Fruit fly (Drosophila melanogaster) whole organism, embryonic: ENCODE results near the gene amos.

ENCODE experiments used
- CG10321 ChIP-seq: fragments of 200-800 bp; sonication (Bioruptor generic); IDR thresholded peaks from 2 replicates; pipeline ENCODE4 v1.3.6; 2022; ENCODE audit warnings: missing biosample characterization, missing genetic modification characterization
- CG11456 ChIP-seq: fragments of 200-800 bp; sonication (Bioruptor generic); IDR thresholded peaks from 3 replicates; pipeline ENCODE4 v1.3.6; 2022; ENCODE audit warnings: missing biosample characterization, missing genetic modification characterization
- CG12155 ChIP-seq: fragments of 200-800 bp; sonication (Bioruptor generic); optimal IDR thresholded peaks from 3 replicates; lab custom pipeline; 2016; ENCODE audit warnings: missing biosample characterization, missing genetic modification characterization
- CG13775 ChIP-seq: fragments of 200-800 bp; sonication (Bioruptor generic); optimal IDR thresholded peaks from 3 replicates; lab custom pipeline; 2017; ENCODE audit warnings: missing biosample characterization, mild to moderate bottlenecking, missing genetic modification characterization
- CG13894 ChIP-seq: fragments of 200-800 bp; sonication (Bioruptor generic); optimal IDR thresholded peaks from 3 replicates; lab custom pipeline; 2018; ENCODE audit warnings: missing biosample characterization, mild to moderate bottlenecking, missing genetic modification characterization, moderate library complexity
- CG15073 ChIP-seq: fragments of 200-800 bp; sonication (Bioruptor generic); optimal IDR thresholded peaks from 2 replicates; lab custom pipeline; 2016; ENCODE audit warnings: missing biosample characterization, missing genetic modification characterization
- CG15601 ChIP-seq: fragments of 200-800 bp; sonication (Bioruptor generic); optimal IDR thresholded peaks from 3 replicates; lab custom pipeline; 2019; ENCODE audit warnings: missing biosample characterization, mild to moderate bottlenecking, missing genetic modification characterization, moderate library complexity
- CG16813 ChIP-seq: fragments of 200-800 bp; sonication (Bioruptor generic); IDR thresholded peaks from 3 replicates; pipeline ENCODE4 v1.3.6; 2022; ENCODE audit warnings: missing biosample characterization, missing genetic modification characterization; ENCODE audit not compliant: partially characterized antibody
- CG16815 ChIP-seq: fragments of 200-800 bp; sonication (Bioruptor generic); optimal IDR thresholded peaks from 3 replicates; lab custom pipeline; 2017; ENCODE audit warnings: missing biosample characterization, mild to moderate bottlenecking, missing genetic modification characterization
- CG18011 ChIP-seq: fragments of 200-800 bp; sonication (Bioruptor generic); optimal IDR thresholded peaks from 2 replicates; lab custom pipeline; 2017; ENCODE audit warnings: missing biosample characterization, missing genetic modification characterization, mild to moderate bottlenecking, moderate library complexity, missing genotype
- CG2875 ChIP-seq: fragments of 200-800 bp; sonication (Bioruptor generic); optimal IDR thresholded peaks from 2 replicates; lab custom pipeline; 2017; ENCODE audit warnings: missing biosample characterization, mild to moderate bottlenecking, missing genetic modification characterization, missing genetic modification reagents
- CG31224 ChIP-seq: fragments of 200-800 bp; sonication (Bioruptor generic); IDR thresholded peaks from 2 replicates; pipeline ENCODE4 v1.3.6; 2022; ENCODE audit warnings: missing biosample characterization, missing genetic modification characterization
- CG31365 ChIP-seq: fragments of 200-800 bp; sonication (Bioruptor generic); optimal IDR thresholded peaks from 2 replicates; lab custom pipeline; 2018; ENCODE audit warnings: missing biosample characterization, mild to moderate bottlenecking, missing genetic modification characterization
- CG33213 ChIP-seq: fragments of 200-800 bp; sonication (Bioruptor generic); optimal IDR thresholded peaks from 3 replicates; lab custom pipeline; 2016; ENCODE audit warnings: missing biosample characterization, missing genetic modification characterization
- CG34422 ChIP-seq: fragments of 200-800 bp; sonication (Bioruptor generic); IDR thresholded peaks from 3 replicates; pipeline ENCODE4 v1.3.6; 2022; ENCODE audit warnings: missing biosample characterization, missing genetic modification characterization
- CG3995 ChIP-seq: fragments of 200-800 bp; sonication (Bioruptor generic); optimal IDR thresholded peaks from 3 replicates; lab custom pipeline; 2016; ENCODE audit warnings: missing biosample characterization, missing genetic modification characterization
- CG43689 ChIP-seq: fragments of 200-800 bp; sonication (Bioruptor generic); IDR thresholded peaks from 2 replicates; pipeline ENCODE4 v1.3.6; 2022; ENCODE audit warnings: missing biosample characterization, missing genetic modification characterization
- CG6813 ChIP-seq: fragments of 200-800 bp; sonication (Bioruptor generic); optimal IDR thresholded peaks from 2 replicates; lab custom pipeline; 2017; ENCODE audit warnings: missing biosample characterization, missing genetic modification characterization, mild to moderate bottlenecking, moderate library complexity, missing genetic modification reagents
- CG7357 ChIP-seq: fragments of 200-800 bp; sonication (Bioruptor generic); IDR thresholded peaks from 3 replicates; pipeline ENCODE4 v1.3.6; 2022; ENCODE audit warnings: missing biosample characterization, missing genetic modification characterization
- CG7372 ChIP-seq: fragments of 200-800 bp; sonication (Bioruptor generic); IDR thresholded peaks from 2 replicates; pipeline ENCODE4 v1.3.6; 2022; ENCODE audit warnings: missing biosample characterization, missing genetic modification characterization
- CG7839 ChIP-seq: fragments of 200-800 bp; sonication (Bioruptor generic); optimal IDR thresholded peaks from 3 replicates; lab custom pipeline; 2018; ENCODE audit warnings: missing biosample characterization, mild to moderate bottlenecking, missing genetic modification characterization, moderate library complexity
- CG8089 ChIP-seq: fragments of 200-800 bp; sonication (Bioruptor generic); optimal IDR thresholded peaks from 3 replicates; lab custom pipeline; 2016; ENCODE audit warnings: missing biosample characterization, missing genetic modification characterization
- CG9727 ChIP-seq: fragments of 200-800 bp; sonication (Bioruptor generic); optimal IDR thresholded peaks from 3 replicates; lab custom pipeline; 2017; ENCODE audit warnings: missing biosample characterization, mild to moderate bottlenecking, missing genetic modification characterization
- CrebB ChIP-seq: fragments of 200-800 bp; sonication (Bioruptor generic); optimal IDR thresholded peaks from 3 replicates; lab custom pipeline; 2018; ENCODE audit warnings: missing biosample characterization, mild to moderate bottlenecking, missing genetic modification characterization
- E2f1 ChIP-seq: fragments of 200-800 bp; sonication (Bioruptor generic); IDR thresholded peaks from 2 replicates; pipeline ENCODE4 v1.3.6; 2022; ENCODE audit warnings: missing biosample characterization, missing genetic modification characterization
- Eip74EF ChIP-seq, 2 experiments: fragments of 200-800 bp in 1 of 2; fragments of >200 bp in 1 of 2; sonication (Bioruptor generic) in 1 of 2; optimal IDR thresholded peaks; 2 replicates each; lab custom pipeline; 2017 to 2019; ENCODE audit warnings: missing biosample characterization in 2 of 2, missing genetic modification characterization in 2 of 2, mild to moderate bottlenecking in 1 of 2, moderate library complexity in 1 of 2
- Ets97D ChIP-seq: fragments of 200-800 bp; sonication (Bioruptor generic); optimal IDR thresholded peaks from 3 replicates; lab custom pipeline; 2016; ENCODE audit warnings: missing biosample characterization, missing genetic modification characterization
- Lim3 ChIP-seq: fragments of 200-800 bp; sonication (Bioruptor generic); IDR thresholded peaks from 2 replicates; pipeline ENCODE4 v1.3.6; 2022; ENCODE audit warnings: missing biosample characterization, missing genetic modification characterization
- MBD-R2 ChIP-seq: fragments of 200-800 bp; sonication (Bioruptor generic); IDR thresholded peaks from 2 replicates; pipeline ENCODE4 v1.3.6; 2022; ENCODE audit warnings: missing biosample characterization, missing genetic modification characterization
- Mrtf ChIP-seq: fragments of 200-800 bp; sonication (Bioruptor generic); IDR thresholded peaks from 3 replicates; pipeline ENCODE4 v1.3.6; 2022; ENCODE audit warnings: missing biosample characterization, missing genetic modification characterization
- Optix ChIP-seq: fragments of 200-800 bp; sonication (Bioruptor generic); IDR thresholded peaks from 3 replicates; pipeline ENCODE4 v1.3.6; 2022; ENCODE audit warnings: missing biosample characterization, missing genetic modification characterization
- Poxn ChIP-seq: fragments of 200-800 bp; sonication (Bioruptor generic); IDR thresholded peaks from 2 replicates; pipeline ENCODE4 v1.3.6; 2022; ENCODE audit warnings: missing biosample characterization, missing genetic modification characterization
- Six4 ChIP-seq: fragments of 200-800 bp; sonication (Bioruptor generic); optimal IDR thresholded peaks from 2 replicates; lab custom pipeline; 2016; ENCODE audit warnings: missing biosample characterization, missing genetic modification characterization
- Vsx1 ChIP-seq: fragments of 200-800 bp; sonication (Bioruptor generic); optimal IDR thresholded peaks from 2 replicates; lab custom pipeline; 2017; ENCODE audit warnings: missing biosample characterization, mild to moderate bottlenecking, missing genetic modification characterization, missing genetic modification reagents
- Xrp1 ChIP-seq: fragments of 200-800 bp; sonication (Bioruptor generic); IDR thresholded peaks from 2 replicates; pipeline ENCODE4 v1.3.6; 2022; ENCODE audit warnings: missing biosample characterization, missing genetic modification characterization
- ap ChIP-seq: fragments of 200-800 bp; sonication (Bioruptor generic); IDR thresholded peaks from 2 replicates; pipeline ENCODE4 v1.3.6; 2022; ENCODE audit warnings: missing biosample characterization, missing genetic modification characterization
- ash1 ChIP-seq: fragments of 200-800 bp; sonication (Bioruptor generic); optimal IDR thresholded peaks from 2 replicates; lab custom pipeline; 2018; ENCODE audit warnings: missing biosample characterization, mild to moderate bottlenecking, missing genetic modification characterization
- bigmax ChIP-seq: fragments of 200-800 bp; sonication (Bioruptor generic); optimal IDR thresholded peaks from 2 replicates; lab custom pipeline; 2018; ENCODE audit warnings: missing biosample characterization, mild to moderate bottlenecking, missing genetic modification characterization
- chm ChIP-seq: fragments of 200-800 bp; sonication (Bioruptor generic); IDR thresholded peaks from 2 replicates; pipeline ENCODE4 v1.3.6; 2022; ENCODE audit warnings: missing biosample characterization, missing genetic modification characterization
- croc ChIP-seq: fragments of 200-800 bp; sonication (Bioruptor generic); conservative IDR thresholded peaks from 3 replicates; pipeline ENCODE4 v1.3.6; 2022; ENCODE audit warnings: missing biosample characterization, missing genetic modification characterization
- eve ChIP-seq, 2 experiments: fragments of >200 bp; optimal IDR thresholded peaks; 2 replicates each; lab custom pipeline; 2017; ENCODE audit warnings: missing biosample characterization in 2 of 2, missing genetic modification characterization in 2 of 2
- ind ChIP-seq: fragments of 200-800 bp; sonication (Bioruptor generic); optimal IDR thresholded peaks from 3 replicates; lab custom pipeline; 2016; ENCODE audit warnings: missing biosample characterization, missing genetic modification characterization
- nom ChIP-seq: fragments of 200-800 bp; sonication (Bioruptor generic); optimal IDR thresholded peaks from 2 replicates; lab custom pipeline; 2017; ENCODE audit warnings: missing biosample characterization, missing genetic modification characterization, mild to moderate bottlenecking, moderate library complexity, missing genetic modification reagents
- oc ChIP-seq: fragments of 200-800 bp; sonication (Bioruptor generic); optimal IDR thresholded peaks from 2 replicates; lab custom pipeline; 2018; ENCODE audit warnings: missing biosample characterization, mild to moderate bottlenecking, missing genetic modification characterization, moderate library complexity
- pzg ChIP-seq: fragments of 200-800 bp; sonication (Bioruptor generic); optimal IDR thresholded peaks from 3 replicates; lab custom pipeline; 2018; ENCODE audit warnings: missing biosample characterization, mild to moderate bottlenecking, missing genetic modification characterization, moderate library complexity
- rib ChIP-seq: fragments of 200-800 bp; sonication (Bioruptor generic); IDR thresholded peaks from 2 replicates; pipeline ENCODE4 v1.3.6; 2022; ENCODE audit warnings: missing biosample characterization, missing genetic modification characterization
- sens-2 ChIP-seq: fragments of 200-800 bp; sonication (Bioruptor generic); IDR thresholded peaks from 2 replicates; pipeline ENCODE4 v1.3.6; 2022; ENCODE audit warnings: missing biosample characterization, missing genetic modification characterization
- tgo ChIP-seq: fragments of 200-800 bp; sonication (Bioruptor generic); IDR thresholded peaks from 3 replicates; pipeline ENCODE4 v1.3.6; 2022; ENCODE audit warnings: missing biosample characterization, missing genetic modification characterization
- ttk ChIP-seq: fragments of 200-800 bp; sonication (Bioruptor generic); IDR thresholded peaks from 2 replicates; pipeline ENCODE4 v2.1.2; 2022; ENCODE audit warnings: missing biosample characterization, missing genetic modification characterization
- wdn ChIP-seq: fragments of 200-800 bp; sonication (Bioruptor generic); IDR thresholded peaks from 2 replicates; pipeline ENCODE4 v1.3.6; 2022; ENCODE audit warnings: missing biosample characterization, missing genetic modification characterization

The amos gene

dm6 chr2L:18626987-18627386 is 30.3 kb upstream of the amos start (continued):
- TF ChIP-seq Six4: peak; percentile 48
- peak; percentile 77 for TF ChIP-seq CG13894
- TF ChIP-seq nom (GFP tag; lab: Kevin White, UChicago): no peak
- TF ChIP-seq CG16815: no peak
- peak in 1 of 2 experiments; percentile 92 for TF ChIP-seq Eip74EF (GFP tag; optimal IDR thresholded peaks at IDR 0.05; lab: Kevin White, UChicago)
- peak; percentile 77 for TF ChIP-seq rib (GFP tag; lab: Robert Waterston, UW)
- TF ChIP-seq CG11456 (GFP tag; lab: Robert Waterston, UW): peak; percentile 28; the same call in 2 of the 3 replicates
- TF ChIP-seq Mrtf (GFP tag; lab: Robert Waterston, UW): peak; percentile 56; the same call in 1 of the 3 replicates
- peak; percentile 76 for TF ChIP-seq CG18011 (GFP tag; lab: Kevin White, UChicago)
- peak; percentile 42; the same call in 1 of the 2 replicates for TF ChIP-seq E2f1 (GFP tag; lab: Robert Waterston, UW)
- peak; percentile 76 for TF ChIP-seq bigmax
- peak; percentile 49 for TF ChIP-seq CG13775
- TF ChIP-seq pzg (GFP tag; lab: Kevin White, UChicago): no peak
- peak; percentile 92 for TF ChIP-seq CG2875 (GFP tag; lab: Kevin White, UChicago)
- peak; percentile 80 for TF ChIP-seq Xrp1 (GFP tag; lab: Robert Waterston, UW)
- peak; percentile 61 for TF ChIP-seq ash1 (GFP tag; lab: Kevin White, UChicago)
- no peak for TF ChIP-seq CG3995
- TF ChIP-seq CrebB (tag; lab: Kevin White, UChicago): peak; percentile 88
- peak; percentile 50; the same call in 1 of the 2 replicates for TF ChIP-seq CG31224
- peak; percentile 63 for TF ChIP-seq CG7839 (tag; lab: Kevin White, UChicago)
- peak; percentile 90 for TF ChIP-seq Vsx1 (GFP tag; lab: Kevin White, UChicago)
- no peak for TF ChIP-seq croc (GFP tag; lab: Robert Waterston, UW)
- TF ChIP-seq CG7357: no peak
- TF ChIP-seq Lim3: no peak
- TF ChIP-seq CG7372 (GFP tag; lab: Robert Waterston, UW): no peak
- no peak for TF ChIP-seq Poxn
- peak; percentile 67; the same call in 1 of the 3 replicates for TF ChIP-seq CG34422 (GFP tag; lab: Robert Waterston, UW)
- peak; percentile 34; the same call in 2 of the 3 replicates for TF ChIP-seq tgo (GFP tag; lab: Robert Waterston, UW)
- TF ChIP-seq CG10321 (GFP tag; lab: Robert Waterston, UW): 0 out of 2 replicates have a peak, but pooled peaks have one; percentile 27
- TF ChIP-seq ap: peak; percentile 51; the same call in 1 of the 2 replicates
- TF ChIP-seq chm: peak; percentile 85
- peak; percentile 93 for TF ChIP-seq oc
- TF ChIP-seq CG15073: no peak
- peak; percentile 57; the same call in 1 of the 2 replicates for TF ChIP-seq CG43689 (GFP tag; lab: Robert Waterston, UW)
- TF ChIP-seq CG31365 (tag; lab: Kevin White, UChicago): peak; percentile 65
- TF ChIP-seq Ets97D (GFP tag; lab: Kevin White, UChicago): peak; percentile 51
- TF ChIP-seq CG33213 (GFP tag; lab: Kevin White, UChicago): peak; percentile 90
- TF ChIP-seq CG12155: peak; percentile 57
- TF ChIP-seq MBD-R2 (GFP tag; lab: Robert Waterston, UW): peak; percentile 10; the same call in 1 of the 2 replicates
- peak; percentile 11 for TF ChIP-seq ind (GFP tag; lab: Kevin White, UChicago)
- TF ChIP-seq ttk (GFP tag; lab: Robert Waterston, UW): peak; percentile 25; the same call in 1 of the 2 replicates
- TF ChIP-seq Optix (GFP tag; lab: Robert Waterston, UW): peak; percentile 60; the same call in 2 of the 3 replicates
- TF ChIP-seq CG15601 (tag; lab: Kevin White, UChicago): peak; percentile 90
- TF ChIP-seq CG6813 (GFP tag; lab: Kevin White, UChicago): peak; percentile 91
- peak; percentile 59; the same call in 1 of the 2 replicates for TF ChIP-seq wdn (GFP tag; lab: Robert Waterston, UW)
- no peak for TF ChIP-seq CG16813 (GFP tag; lab: Robert Waterston, UW)
- TF ChIP-seq sens-2 (GFP tag; lab: Robert Waterston, UW): 0 out of 2 replicates have a peak, but pooled peaks have one; percentile 10
- peak; percentile 91 for TF ChIP-seq CG9727 (GFP tag; lab: Kevin White, UChicago)
- TF ChIP-seq eve (GFP tag; optimal IDR thresholded peaks at IDR 0.05; lab: Kevin White, UChicago): peak in 1 of 2 experiments; percentile 72
- TF ChIP-seq CG8089 (GFP tag; lab: Kevin White, UChicago): peak; percentile 86
